Fruit fly (Drosophila melanogaster) Kc167 (cell line): ENCODE measurements around the gene CG8507.

Source experiments
- Myc ChIP-seq: fragments of >200 bp; optimal IDR thresholded peaks from 2 replicates; lab custom pipeline; 2017; ENCODE audit warnings: missing external identifiers
- Sin3A ChIP-seq: fragments of >200 bp; optimal IDR thresholded peaks from 2 replicates; lab custom pipeline; 2018; ENCODE audit warnings: missing external identifiers
- h ChIP-seq: fragments of >200 bp; optimal IDR thresholded peaks from 3 replicates; lab custom pipeline; 2018; ENCODE audit warnings: missing external identifiers
- insv ChIP-seq: fragments of >200 bp; optimal IDR thresholded peaks from 3 replicates; lab custom pipeline; 2018; ENCODE audit warnings: missing external identifiers
- psq ChIP-seq: fragments of >200 bp; optimal IDR thresholded peaks from 2 replicates; lab custom pipeline; 2017; ENCODE audit warnings: missing external identifiers
- ttk ChIP-seq: sonication (Bioruptor generic); optimal IDR thresholded peaks from 2 replicates; lab custom pipeline; 2017; ENCODE audit warnings: missing external identifiers

The CG8507 gene

dm6 chr3R:9791177-9791806 lies at the start of gene CG8507, which contains the start of gene CG12945:
CG8507 (plus strand) TSS chr3R:9791483.
CG12945 (minus strand) TSS chr3R:9791221.
- TF ChIP-seq insv = no peak
- no peak for TF ChIP-seq Myc (lab: Kevin White, UChicago)
- TF ChIP-seq psq (lab: Kevin White, UChicago) = no peak
- no peak for TF ChIP-seq h (lab: Kevin White, UChicago)
- no peak for TF ChIP-seq Sin3A (lab: Kevin White, UChicago)
- TF ChIP-seq ttk (lab: Kevin White, UChicago) = no peak

- TF ChIP-seq Myc (lab: Kevin White, UChicago) (no peak), psq (lab: Kevin White, UChicago) (no peak), h (lab: Kevin White, UChicago) (no peak), insv (no peak), ttk (lab: Kevin White, UChicago) (no peak), Sin3A (lab: Kevin White, UChicago) (no peak)
Observed at dm6 chr3R:9743217-9743616, 48.1 kb upstream of the CG8507 start, which contains the start of gene CG31415. CG31415 (plus strand) TSS chr3R:9743517.

dm6 chr3R:9743995-9744394 lies 47.3 kb upstream of the CG8507 start:
- TF ChIP-seq Myc (lab: Kevin White, UChicago) = no peak
- TF ChIP-seq h (lab: Kevin White, UChicago) = no peak
- TF ChIP-seq psq (lab: Kevin White, UChicago) = no peak
- no peak for TF ChIP-seq insv
- no peak for TF ChIP-seq ttk (lab: Kevin White, UChicago)
- TF ChIP-seq Sin3A (lab: Kevin White, UChicago) = no peak

- TF ChIP-seq Sin3A (lab: Kevin White, UChicago) = no peak
- no peak for TF ChIP-seq insv
- TF ChIP-seq ttk (lab: Kevin White, UChicago) = no peak
- TF ChIP-seq h (lab: Kevin White, UChicago) = no peak
- TF ChIP-seq psq (lab: Kevin White, UChicago) = no peak
Observed at dm6 chr3R:9745442-9745841, 45.8 kb upstream of the CG8507 start.

dm6 chr3R:9746267-9746666 lies 45.0 kb upstream of the CG8507 start, which contains the start of gene CG34409:
CG34409 (minus strand) TSS chr3R:9746367.
- TF ChIP-seq ttk (lab: Kevin White, UChicago) = no peak
- no peak for TF ChIP-seq Myc (lab: Kevin White, UChicago)
- no peak for TF ChIP-seq psq (lab: Kevin White, UChicago)
- TF ChIP-seq h (lab: Kevin White, UChicago) = no peak
- no peak for TF ChIP-seq Sin3A (lab: Kevin White, UChicago)
- TF ChIP-seq insv = no peak

dm6 chr3R:9747272-9747874 lies 43.9 kb upstream of the CG8507 start, which contains the start of gene CG12948:
CG12948 (minus strand) TSS chr3R:9747744.
- TF ChIP-seq psq (lab: Kevin White, UChicago) = no peak
- no peak for TF ChIP-seq insv

dm6 chr3R:9747875-9747899 lies 43.6 kb upstream of the CG8507 start, which contains the start of gene PpD3:
PpD3 (plus strand) TSS chr3R:9747875.
- no peak for TF ChIP-seq ttk (lab: Kevin White, UChicago)
- no peak for TF ChIP-seq insv
- TF ChIP-seq Myc (lab: Kevin White, UChicago) = no peak
- no peak for TF ChIP-seq psq (lab: Kevin White, UChicago)
- TF ChIP-seq Sin3A (lab: Kevin White, UChicago) = no peak
- no peak for TF ChIP-seq h (lab: Kevin White, UChicago)

- TF ChIP-seq psq (lab: Kevin White, UChicago) (no peak), h (lab: Kevin White, UChicago) (no peak), insv (no peak), Myc (lab: Kevin White, UChicago) (no peak), Sin3A (lab: Kevin White, UChicago) (no peak), ttk (lab: Kevin White, UChicago) (no peak)
Observed at dm6 chr3R:9747900-9748663, 43.2 kb upstream of the CG8507 start.

- TF ChIP-seq ttk (lab: Kevin White, UChicago) (no peak), Myc (lab: Kevin White, UChicago) (no peak), Sin3A (lab: Kevin White, UChicago) (no peak), insv (no peak), h (lab: Kevin White, UChicago) (no peak), psq (lab: Kevin White, UChicago) (no peak)
Observed at dm6 chr3R:9754487-9754886, 36.8 kb upstream of the CG8507 start, which contains the start of gene Tti1. Tti1 (minus strand) TSS chr3R:9754686.

- TF ChIP-seq ttk (lab: Kevin White, UChicago) = no peak
- no peak for TF ChIP-seq Myc (lab: Kevin White, UChicago)
Observed at dm6 chr3R:9756187-9756586, 35.1 kb upstream of the CG8507 start, which contains the start of the genes Alg12 and Rpt3R. Alg12 (plus strand) TSS chr3R:9756491. Rpt3R (minus strand) TSS chr3R:9756510.

- TF ChIP-seq insv = no peak
- no peak for TF ChIP-seq h (lab: Kevin White, UChicago)
- TF ChIP-seq ttk (lab: Kevin White, UChicago) = no peak
- no peak for TF ChIP-seq Sin3A (lab: Kevin White, UChicago)
- no peak for TF ChIP-seq Myc (lab: Kevin White, UChicago)
- TF ChIP-seq psq (lab: Kevin White, UChicago) = no peak
Observed at dm6 chr3R:9759360-9760191, 31.7 kb upstream of the CG8507 start, which contains the start of gene Mpi. Mpi (plus strand) TSS chr3R:9759622.
